Worm (Caenorhabditis elegans): ENCODE measurements around the gene cyp-13A7.

ce11 chrII:9764696-9765095, 38.7 kb upstream of the cyp-13A7 start:
- TF ChIP-seq elt-3 (tag; optimal IDR thresholded peaks at IDR 0.05) (no peak), ztf-11 (tag; optimal IDR thresholded peaks at IDR 0.05) (no peak), crh-2 (tag; optimal IDR thresholded peaks at IDR 0.05) (no peak), sma-3 (GFP tag; optimal IDR thresholded peaks at IDR 0.05) (no peak)

All from whole organism, L2 larva.